Worm (Caenorhabditis elegans) whole organism, L3 larva: ENCODE results near the gene cdt-2.
A peak's percentile ranks its signal among the peaks of the same experiment; 100 is the strongest.

Source experiments
- R02D3.7 ChIP-seq: fragments of 150-350 bp; optimal IDR thresholded peaks from 2 replicates; lab custom pipeline; 2014; ENCODE audit warnings: missing biosample characterization, missing genetic modification characterization
- ZK546.5 ChIP-seq: sonication (generic microtip); optimal IDR thresholded peaks from 2 replicates; lab custom pipeline; 2017; ENCODE audit warnings: missing biosample characterization, missing genetic modification characterization
- aly-2 ChIP-seq: fragments of 150-350 bp; optimal IDR thresholded peaks from 2 replicates; lab custom pipeline; 2014; ENCODE audit warnings: missing biosample characterization, missing genetic modification characterization
- ceh-28 ChIP-seq: fragments of 150-350 bp; optimal IDR thresholded peaks from 2 replicates; lab custom pipeline; 2014; ENCODE audit warnings: missing biosample characterization, missing genetic modification reagents, missing genetic modification characterization
- ceh-82 ChIP-seq: fragments of 150-350 bp; optimal IDR thresholded peaks from 2 replicates; lab custom pipeline; 2014; ENCODE audit warnings: missing biosample characterization, missing genetic modification characterization
- daf-12 ChIP-seq: fragments of 150-350 bp; optimal IDR thresholded peaks from 2 replicates; lab custom pipeline; 2014; ENCODE audit warnings: missing biosample characterization, missing genetic modification reagents, missing genetic modification characterization
- egl-27 ChIP-seq: sonication (generic microtip); optimal IDR thresholded peaks from 4 replicates; lab custom pipeline; 2017; ENCODE audit warnings: missing biosample characterization, missing genetic modification reagents, missing genetic modification characterization
- egl-5 ChIP-seq: fragments of 150-350 bp; optimal IDR thresholded peaks from 2 replicates; lab custom pipeline; 2017; ENCODE audit warnings: missing biosample characterization, missing genetic modification reagents, missing genetic modification characterization, inconsistent platforms
- elt-1 ChIP-seq: fragments of 150-350 bp; optimal IDR thresholded peaks from 2 replicates; lab custom pipeline; 2014; ENCODE audit warnings: missing biosample characterization, missing genetic modification characterization
- elt-2 ChIP-seq: sonication (generic microtip); optimal IDR thresholded peaks from 2 replicates; lab custom pipeline; 2016; ENCODE audit warnings: missing genetic modification reagents, mild to moderate bottlenecking, missing genetic modification characterization, missing compliant biosample characterization
- elt-3 ChIP-seq, 3 experiments: fragments of 150-350 bp in 1 of 3; sonication (generic microtip) in 2 of 3; optimal IDR thresholded peaks; 2 replicates in 2 of 3; 4 replicates in 1 of 3; lab custom pipeline; 2014 to 2017; ENCODE audit warnings: missing biosample characterization in 3 of 3, missing genetic modification characterization in 3 of 3
- eor-1 ChIP-seq, 2 experiments: fragments of 150-350 bp; optimal IDR thresholded peaks; 2 replicates each; lab custom pipeline; 2014 to 2018; ENCODE audit warnings: missing biosample characterization in 2 of 2, missing genetic modification characterization in 2 of 2
- fkh-10 ChIP-seq: sonication (generic microtip); optimal IDR thresholded peaks from 2 replicates; lab custom pipeline; 2017; ENCODE audit warnings: missing biosample characterization, missing genetic modification reagents, missing genetic modification characterization
- fkh-2 ChIP-seq: fragments of 150-350 bp; optimal IDR thresholded peaks from 2 replicates; lab custom pipeline; 2014; ENCODE audit warnings: missing biosample characterization, missing genetic modification reagents, missing genetic modification characterization
- fos-1 ChIP-seq: fragments of 150-350 bp; optimal IDR thresholded peaks from 2 replicates; lab custom pipeline; 2014; ENCODE audit warnings: missing biosample characterization, missing genetic modification characterization
- hmg-11 ChIP-seq: sonication (generic microtip); optimal IDR thresholded peaks from 2 replicates; lab custom pipeline; 2016; ENCODE audit warnings: missing genetic modification characterization, missing compliant biosample characterization
- lin-15B ChIP-seq: fragments of 150-350 bp; optimal IDR thresholded peaks from 2 replicates; lab custom pipeline; 2014; ENCODE audit warnings: missing biosample characterization, missing genetic modification characterization
- lin-39 ChIP-seq: fragments of 150-350 bp; optimal IDR thresholded peaks from 2 replicates; lab custom pipeline; 2018; ENCODE audit warnings: missing biosample characterization, missing genetic modification reagents, missing genetic modification characterization
- lsy-12 ChIP-seq: sonication (generic microtip); optimal IDR thresholded peaks from 2 replicates; lab custom pipeline; 2016; ENCODE audit warnings: mild to moderate bottlenecking, missing genetic modification characterization, missing compliant biosample characterization
- mdl-1 ChIP-seq: fragments of 150-350 bp; optimal IDR thresholded peaks from 2 replicates; lab custom pipeline; 2014; ENCODE audit warnings: missing biosample characterization, missing genetic modification characterization
- mml-1 ChIP-seq: fragments of 150-350 bp; sonication (generic microtip); optimal IDR thresholded peaks from 3 replicates; lab custom pipeline; 2014; ENCODE audit warnings: missing biosample characterization, missing genetic modification characterization
- nfya-1 ChIP-seq: sonication (generic microtip); optimal IDR thresholded peaks from 2 replicates; lab custom pipeline; 2017; ENCODE audit warnings: missing genetic modification characterization, mild to moderate bottlenecking, missing compliant biosample characterization, antibody characterized with exemption, moderate library complexity; ENCODE audit not compliant: insufficient read depth
- nhr-11 ChIP-seq: fragments of 150-350 bp; optimal IDR thresholded peaks from 2 replicates; lab custom pipeline; 2014; ENCODE audit warnings: missing biosample characterization, missing genetic modification characterization
- nhr-23 ChIP-seq: fragments of 150-350 bp; optimal IDR thresholded peaks from 2 replicates; lab custom pipeline; 2014; ENCODE audit warnings: missing biosample characterization, missing genetic modification reagents, missing genetic modification characterization
- nhr-237 ChIP-seq: fragments of 150-350 bp; optimal IDR thresholded peaks from 2 replicates; lab custom pipeline; 2014; ENCODE audit warnings: missing biosample characterization, missing genetic modification characterization
- nhr-25 ChIP-seq: sonication (generic microtip); optimal IDR thresholded peaks from 2 replicates; lab custom pipeline; 2017; ENCODE audit warnings: missing biosample characterization, missing genetic modification characterization
- nhr-43 ChIP-seq: sonication (generic microtip); optimal IDR thresholded peaks from 2 replicates; lab custom pipeline; 2016; ENCODE audit warnings: mild to moderate bottlenecking, missing genetic modification characterization, missing compliant biosample characterization; ENCODE audit not compliant: poor library complexity, severe bottlenecking
- nhr-67 ChIP-seq: fragments of 150-350 bp; optimal IDR thresholded peaks from 2 replicates; lab custom pipeline; 2014; ENCODE audit warnings: missing biosample characterization, missing genetic modification characterization
- nhr-76 ChIP-seq: fragments of 150-350 bp; sonication (generic microtip); optimal IDR thresholded peaks from 5 replicates; lab custom pipeline; 2014; ENCODE audit warnings: missing biosample characterization, missing genetic modification characterization
- nhr-77 ChIP-seq: fragments of 150-350 bp; optimal IDR thresholded peaks from 2 replicates; lab custom pipeline; 2014; ENCODE audit warnings: missing biosample characterization, missing genetic modification characterization
- pha-4 ChIP-seq: fragments of 150-350 bp; optimal IDR thresholded peaks from 2 replicates; lab custom pipeline; 2014; ENCODE audit warnings: missing biosample characterization, missing genetic modification reagents, missing genetic modification characterization
- sea-2 ChIP-seq: fragments of 150-350 bp; sonication (generic microtip); optimal IDR thresholded peaks from 4 replicates; lab custom pipeline; 2014; ENCODE audit warnings: missing biosample characterization, missing genetic modification reagents, missing genetic modification characterization
- snpc-4 ChIP-seq: fragments of 150-350 bp; optimal IDR thresholded peaks from 2 replicates; lab custom pipeline; 2014; ENCODE audit warnings: missing biosample characterization, missing genetic modification characterization
- tbx-2 ChIP-seq: sonication (generic microtip); optimal IDR thresholded peaks from 2 replicates; lab custom pipeline; 2016; ENCODE audit warnings: mild to moderate bottlenecking, missing genetic modification characterization, missing compliant biosample characterization
- unc-39 ChIP-seq: sonication (generic microtip); optimal IDR thresholded peaks from 4 replicates; lab custom pipeline; 2017; ENCODE audit warnings: missing biosample characterization, missing genetic modification characterization
- zag-1 ChIP-seq: fragments of 150-350 bp; optimal IDR thresholded peaks from 2 replicates; lab custom pipeline; 2014; ENCODE audit warnings: missing biosample characterization, missing genetic modification characterization
- ztf-11 ChIP-seq: fragments of 150-350 bp; optimal IDR thresholded peaks from 2 replicates; lab custom pipeline; 2014; ENCODE audit warnings: missing biosample characterization, missing genetic modification characterization
- ztf-4 ChIP-seq: fragments of 150-350 bp; optimal IDR thresholded peaks from 2 replicates; lab custom pipeline; 2014; ENCODE audit warnings: missing biosample characterization, missing genetic modification characterization

cdt-2 gene

ce11 chrV:14971136-14971535, 19.8 kb downstream of the cdt-2 start, which contains the start of gene nlp-59:
Gene nlp-59, plus strand, starts transcription at chrV:14971436.
- no peak for TF ChIP-seq nhr-11 (tag; lab: Kevin White, UChicago)

ce11 chrV:14955676-14956075, 35.2 kb downstream of the cdt-2 start, which contains the start of gene F02D8.9:
Gene F02D8.9, minus strand, starts transcription at chrV:14955776.
- TF ChIP-seq R02D3.7 (tag; lab: Kevin White, UChicago) (no peak), nhr-67 (tag; lab: Kevin White, UChicago) (no peak), fos-1 (tag; lab: Kevin White, UChicago) (no peak), lin-15B (no peak), mml-1 (tag; lab: Kevin White, UChicago) (no peak), nhr-77 (tag; lab: Kevin White, UChicago) (no peak)

- TF ChIP-seq daf-12 (no peak), pha-4 (tag; lab: Kevin White, UChicago) (no peak), nhr-76 (tag; lab: Kevin White, UChicago) (no peak), snpc-4 (tag; lab: Kevin White, UChicago) (no peak), nhr-67 (tag; lab: Kevin White, UChicago) (no peak), elt-3 (tag; optimal IDR thresholded peaks at IDR 0.05; lab: Kevin White, UChicago) (no peak), eor-1 (tag; optimal IDR thresholded peaks at IDR 0.05; lab: Kevin White, UChicago) (no peak), unc-39 (tag; lab: Kevin White, UChicago) (no peak), zag-1 (tag; lab: Kevin White, UChicago) (no peak), ztf-11 (tag; lab: Kevin White, UChicago) (no peak), nhr-11 (tag; lab: Kevin White, UChicago) (no peak), nhr-25 (tag; lab: Kevin White, UChicago) (no peak)
Measured at ce11 chrV:14954633-14955032, 36.3 kb downstream of the cdt-2 start, which contains the start of gene C30G7.5. Gene C30G7.5, minus strand, starts transcription at chrV:14954733.

- TF ChIP-seq sea-2 (GFP tag; lab: Kevin White, UChicago) (no peak), fkh-10 (no peak), nhr-67 (tag; lab: Kevin White, UChicago) (no peak), snpc-4 (tag; lab: Kevin White, UChicago) (no peak), nhr-237 (tag; lab: Kevin White, UChicago) (no peak), lin-15B (no peak), mdl-1 (no peak), tbx-2 (tag; lab: Kevin White, UChicago) (no peak), lsy-12 (tag; lab: Kevin White, UChicago) (no peak), fos-1 (tag; lab: Kevin White, UChicago) (no peak), nhr-23 (tag; lab: Kevin White, UChicago) (no peak), fkh-2 (tag; lab: Kevin White, UChicago) (no peak), pha-4 (tag; lab: Kevin White, UChicago) (no peak), ceh-82 (tag; lab: Kevin White, UChicago) (no peak), R02D3.7 (tag; lab: Kevin White, UChicago) (no peak), ZK546.5 (tag; lab: Kevin White, UChicago) (no peak), nfya-1 (tag; lab: Kevin White, UChicago) (no peak), egl-5 (tag; lab: Kevin White, UChicago) (no peak), elt-3 (tag; optimal IDR thresholded peaks at IDR 0.05; lab: Kevin White, UChicago) (no peak)
Measured at ce11 chrV:14949477-14949876, 41.4 kb downstream of the cdt-2 start, which contains the start of gene hil-1. Gene hil-1, plus strand, starts transcription at chrV:14949777.

ce11 chrV:14948566-14948965, 42.4 kb downstream of the cdt-2 start:
- TF ChIP-seq hmg-11 (tag; lab: Kevin White, UChicago) = peak; percentile 2
- no peak for TF ChIP-seq nhr-11 (tag; lab: Kevin White, UChicago)
- TF ChIP-seq lin-39 (tag; lab: Kevin White, UChicago) = peak; percentile 61
- peak; percentile 86 for TF ChIP-seq pha-4 (tag; lab: Kevin White, UChicago)

- no peak for TF ChIP-seq nhr-67 (tag; lab: Kevin White, UChicago)
- no peak for TF ChIP-seq ZK546.5 (tag; lab: Kevin White, UChicago)
- TF ChIP-seq mdl-1 = no peak
- no peak for TF ChIP-seq elt-2 (tag; lab: Kevin White, UChicago)
- TF ChIP-seq ztf-4 (tag; lab: Kevin White, UChicago) = no peak
- no peak for TF ChIP-seq R02D3.7 (tag; lab: Kevin White, UChicago)
- TF ChIP-seq elt-1 (tag; lab: Kevin White, UChicago) = no peak
- TF ChIP-seq egl-27 = no peak
- no peak for TF ChIP-seq aly-2
- no peak for TF ChIP-seq nhr-43 (tag; lab: Kevin White, UChicago)
- no peak for TF ChIP-seq ceh-28
- TF ChIP-seq, all 47 proteins: peak for 0
Measured at ce11 chrV:14947022-14947421, 43.9 kb downstream of the cdt-2 start, which contains the start of gene C30G7.4. Gene C30G7.4, minus strand, starts transcription at chrV:14947122.
